Fruit fly (Drosophila melanogaster): ENCODE data around the gene Rcd4.

Rcd4 gene

DNA sequence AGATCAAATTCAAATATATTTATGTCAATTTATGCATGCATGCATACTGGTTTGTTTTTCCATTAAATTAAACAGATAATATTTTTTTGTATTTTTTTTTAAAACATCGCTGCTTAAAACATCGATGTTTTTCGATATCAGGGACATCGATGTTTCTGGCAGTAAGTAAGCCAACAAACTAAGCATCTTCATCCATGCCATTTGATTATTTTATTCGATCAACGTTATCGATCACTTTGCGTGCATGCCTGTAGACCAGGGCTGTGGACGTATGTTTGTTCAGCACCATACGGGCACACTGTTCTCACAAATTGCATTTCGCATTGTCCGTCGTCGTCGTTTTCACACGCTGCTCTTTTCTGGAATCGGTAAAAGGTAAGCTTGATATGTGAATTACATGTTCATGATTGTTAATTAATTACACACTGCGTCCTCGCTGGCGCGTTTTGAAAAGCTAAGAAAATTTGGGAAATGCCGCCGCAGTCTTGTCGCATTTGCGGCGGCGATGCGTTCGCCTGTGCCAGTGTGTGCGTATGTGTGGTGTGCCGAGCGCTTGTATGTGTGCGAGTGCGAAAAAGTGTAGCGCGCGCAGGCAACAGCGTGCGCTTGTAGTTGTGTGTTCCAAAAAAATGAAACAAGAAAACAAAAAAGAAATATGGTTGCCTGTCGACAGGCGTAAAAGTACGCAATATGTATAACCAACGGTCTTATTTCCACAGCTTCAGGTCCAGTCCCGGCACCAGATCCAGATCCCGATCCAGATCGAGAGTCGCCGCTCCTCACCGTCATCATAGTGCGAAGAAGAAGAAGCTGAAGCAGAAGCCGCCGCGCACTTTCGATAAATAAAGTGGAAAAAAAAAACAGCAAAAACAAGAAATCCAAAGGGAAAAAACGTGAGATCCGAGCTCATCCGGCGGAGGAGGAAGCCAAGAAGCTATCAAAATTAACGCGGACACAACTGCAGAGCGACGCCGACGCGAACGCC is 20.9 kb downstream of the Rcd4 start, which contains the start of gene emb (continued):
- TF ChIP-seq lola (GFP tag; optimal IDR thresholded peaks at IDR 0.05), result peak in 1 of 3 experiments; percentile 38
- no peak for TF ChIP-seq Nf-YA (GFP tag; IDR thresholded peaks at IDR 0.05)
- peak; percentile 93 for TF ChIP-seq Lhr (GFP tag; optimal IDR thresholded peaks at IDR 0.05)
- peak; percentile 97 for TF ChIP-seq vnd (GFP tag; IDR thresholded peaks at IDR 0.05; ENCODE audit: partially characterized antibody)
- TF ChIP-seq CG10147 (GFP tag; optimal IDR thresholded peaks at IDR 0.05), result no peak
- TF ChIP-seq CG16863 (GFP tag; optimal IDR thresholded peaks at IDR 0.05), result peak; percentile 1
- no peak for TF ChIP-seq ttk (GFP tag; IDR thresholded peaks at IDR 0.05)
- TF ChIP-seq da (GFP tag; optimal IDR thresholded peaks at IDR 0.05), result no peak
- peak; percentile 83 for TF ChIP-seq dm (GFP tag; optimal IDR thresholded peaks at IDR 0.05)
- TF ChIP-seq run (tag; optimal IDR thresholded peaks at IDR 0.05), result no peak
- TF ChIP-seq CG17912 (GFP tag; optimal IDR thresholded peaks at IDR 0.05), result no peak
- no peak for TF ChIP-seq dati (GFP tag; IDR thresholded peaks at IDR 0.05)
- peak; percentile 87 for TF ChIP-seq unc-4 (GFP tag; IDR thresholded peaks at IDR 0.05; ENCODE audit: partially characterized antibody)
- no peak for TF ChIP-seq CG8281 (tag; optimal IDR thresholded peaks at IDR 0.05)
- no peak for TF ChIP-seq CG4707 (GFP tag; optimal IDR thresholded peaks at IDR 0.05)
- peak in 1 of 2 experiments; percentile 21 for TF ChIP-seq crp (GFP tag; optimal IDR thresholded peaks at IDR 0.05)
- no peak for TF ChIP-seq Nf-YB (GFP tag; optimal IDR thresholded peaks at IDR 0.05)
- peak; percentile 90 for TF ChIP-seq inv (GFP tag; IDR thresholded peaks at IDR 0.05; ENCODE audit: partially characterized antibody)
- TF ChIP-seq HmgZ (tag; optimal IDR thresholded peaks at IDR 0.05), result peak; percentile 66
- peak; percentile 37 for TF ChIP-seq ind (GFP tag; optimal IDR thresholded peaks at IDR 0.05)
- peak; percentile 60 for TF ChIP-seq zfh2 (GFP tag; optimal IDR thresholded peaks at IDR 0.05)
- TF ChIP-seq gem (tag; optimal IDR thresholded peaks at IDR 0.05), result no peak
- TF ChIP-seq Dek (tag; optimal IDR thresholded peaks at IDR 0.05), result no peak
- TF ChIP-seq CG9437 (GFP tag; optimal IDR thresholded peaks at IDR 0.05), result peak; percentile 68
- no peak for TF ChIP-seq sug (tag; optimal IDR thresholded peaks at IDR 0.05)
- no peak for TF ChIP-seq fru (optimal IDR thresholded peaks at IDR 0.05)
- peak; percentile 90 for TF ChIP-seq knrl (GFP tag; IDR thresholded peaks at IDR 0.05; ENCODE audit: partially characterized antibody)
- peak; percentile 95 for TF ChIP-seq MESR4 (GFP tag; optimal IDR thresholded peaks at IDR 0.05)
- TF ChIP-seq HLH54F (GFP tag; optimal IDR thresholded peaks at IDR 0.05), result peak; percentile 58
- no peak for TF ChIP-seq CG11723 (GFP tag; optimal IDR thresholded peaks at IDR 0.05)
- TF ChIP-seq tup (GFP tag; optimal IDR thresholded peaks at IDR 0.05), result no peak
- TF ChIP-seq gce (GFP tag; IDR thresholded peaks at IDR 0.05), result no peak
- no peak for TF ChIP-seq Eip74EF (GFP tag; optimal IDR thresholded peaks at IDR 0.05)
- TF ChIP-seq lilli (GFP tag; optimal IDR thresholded peaks at IDR 0.05), result peak; percentile 67
- TF ChIP-seq onecut (GFP tag; IDR thresholded peaks at IDR 0.05), result peak; percentile 1; the same call in 1 of the 2 replicates
- TF ChIP-seq ci (GFP tag; IDR thresholded peaks at IDR 0.05), result 0 out of 3 replicates have a peak, but pooled peaks have one; percentile 15
- TF ChIP-seq Dp (GFP tag; optimal IDR thresholded peaks at IDR 0.05), result peak; percentile 65
- TF ChIP-seq MBD-R2 (GFP tag; IDR thresholded peaks at IDR 0.05), result peak; percentile 69
- no peak for TF ChIP-seq CG14667 (GFP tag; IDR thresholded peaks at IDR 0.05)
- TF ChIP-seq H2.0 (GFP tag; IDR thresholded peaks at IDR 0.05), result 0 out of 2 replicates have a peak, but pooled peaks have one; percentile 22
- TF ChIP-seq Optix (GFP tag; IDR thresholded peaks at IDR 0.05), result no peak
- no peak for TF ChIP-seq Nf-YC (tag; optimal IDR thresholded peaks at IDR 0.05)
- no peak for TF ChIP-seq tgo (GFP tag; IDR thresholded peaks at IDR 0.05)
- peak; percentile 27 for TF ChIP-seq slp2 (GFP tag; optimal IDR thresholded peaks at IDR 0.05)
- TF ChIP-seq CG30403 (GFP tag; optimal IDR thresholded peaks at IDR 0.05), result peak; percentile 47
- TF ChIP-seq CG10959 (GFP tag; IDR thresholded peaks at IDR 0.05), result no peak
- no peak for TF ChIP-seq unpg (GFP tag; optimal IDR thresholded peaks at IDR 0.05)
- TF ChIP-seq CG16815 (GFP tag; optimal IDR thresholded peaks at IDR 0.05), result no peak

Measured in whole organism, embryonic.